Worm (Caenorhabditis elegans): ENCODE data around the gene aqp-12.

DNA sequence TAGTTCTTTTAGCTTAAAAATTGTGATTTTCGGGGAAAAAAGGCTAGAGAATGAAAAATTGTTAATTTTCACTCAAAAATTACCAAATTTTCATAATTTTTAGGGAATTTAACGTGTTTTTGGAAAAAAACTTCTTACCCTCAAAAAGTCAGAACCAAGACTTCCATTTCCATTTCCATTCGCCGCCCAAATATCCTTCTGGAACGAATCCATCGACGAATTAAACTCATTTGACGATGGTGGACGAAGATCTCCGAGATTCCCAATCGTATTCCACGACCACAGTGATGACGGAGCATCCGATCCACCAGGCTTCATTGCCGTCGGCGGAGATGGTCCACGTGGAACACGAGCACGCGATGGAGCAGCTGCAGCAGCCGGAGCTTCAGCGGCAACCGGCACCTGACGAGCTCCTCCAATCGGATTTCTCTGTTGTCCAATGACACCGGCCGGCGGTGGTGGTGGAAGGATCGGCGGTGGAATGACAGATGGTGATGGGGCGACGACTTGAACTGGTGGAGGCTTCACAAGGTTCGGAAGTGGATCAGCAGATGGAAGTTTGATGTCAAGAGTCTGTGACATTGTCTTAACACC, 8.7 kb downstream of the aqp-12 start:
- TF ChIP-seq F13C5.2 (tag; optimal IDR thresholded peaks at IDR 0.05) (no peak), pes-1 (GFP tag; IDR thresholded peaks at IDR 0.05) (no peak), hmbx-1 (tag; optimal IDR thresholded peaks at IDR 0.05) (no peak), tbx-37 (GFP tag; conservative IDR thresholded peaks at IDR 0.05) (no peak)

Data from whole organism, early embryonic.